Worm (Caenorhabditis elegans) whole organism, L2 larva: ENCODE measurements around the gene kle-2.

Experiments
- C34F6.9 ChIP-seq: fragments of 150-350 bp; optimal IDR thresholded peaks from 2 replicates; lab custom pipeline; 2014; ENCODE audit warnings: missing biosample characterization, missing genetic modification characterization
- F13H6.1 ChIP-seq: sonication (generic microtip); optimal IDR thresholded peaks from 2 replicates; lab custom pipeline; 2016; ENCODE audit warnings: missing genetic modification characterization, missing compliant biosample characterization
- R02D3.7 ChIP-seq: fragments of 150-350 bp; optimal IDR thresholded peaks from 2 replicates; lab custom pipeline; 2014; ENCODE audit warnings: missing biosample characterization, missing genetic modification characterization
- Y55F3AM.14 ChIP-seq: fragments of 200-800 bp; sonication (Bioruptor generic); optimal IDR thresholded peaks from 2 replicates; lab custom pipeline; 2018; ENCODE audit warnings: mild to moderate bottlenecking, missing genetic modification characterization, missing compliant biosample characterization
- ZK546.5 ChIP-seq: sonication (generic microtip); optimal IDR thresholded peaks from 2 replicates; lab custom pipeline; 2017; ENCODE audit warnings: missing biosample characterization, missing genetic modification characterization
- alr-1 ChIP-seq: fragments of 150-350 bp; optimal IDR thresholded peaks from 2 replicates; lab custom pipeline; 2014; ENCODE audit warnings: missing biosample characterization, missing genetic modification characterization
- ama-1 ChIP-seq: fragments of 150-350 bp; optimal IDR thresholded peaks from 2 replicates; lab custom pipeline; 2018; ENCODE audit warnings: inconsistent platforms
- blmp-1 ChIP-seq: sonication (generic microtip); optimal IDR thresholded peaks from 2 replicates; lab custom pipeline; 2017; ENCODE audit warnings: missing genetic modification characterization, mild to moderate bottlenecking, missing compliant biosample characterization, antibody characterized with exemption, moderate library complexity; ENCODE audit not compliant: insufficient read depth
- ceh-16 ChIP-seq: fragments of 150-350 bp; optimal IDR thresholded peaks from 2 replicates; lab custom pipeline; 2014; ENCODE audit warnings: missing biosample characterization, missing genetic modification characterization
- ceh-82 ChIP-seq: fragments of 150-350 bp; optimal IDR thresholded peaks from 2 replicates; lab custom pipeline; 2014; ENCODE audit warnings: missing biosample characterization, missing genetic modification characterization
- elt-1 ChIP-seq: fragments of 150-350 bp; optimal IDR thresholded peaks from 2 replicates; lab custom pipeline; 2014; ENCODE audit warnings: missing biosample characterization, missing genetic modification characterization
- elt-3 ChIP-seq: sonication (generic microtip); optimal IDR thresholded peaks from 2 replicates; lab custom pipeline; 2017; ENCODE audit warnings: missing biosample characterization, missing genetic modification characterization
- fos-1 ChIP-seq: fragments of 150-350 bp; optimal IDR thresholded peaks from 2 replicates; lab custom pipeline; 2014; ENCODE audit warnings: missing biosample characterization, missing genetic modification characterization
- lin-13 ChIP-seq: fragments of 150-350 bp; optimal IDR thresholded peaks from 2 replicates; lab custom pipeline; 2014; ENCODE audit warnings: missing biosample characterization, missing genetic modification reagents, missing genetic modification characterization
- lin-39 ChIP-seq: fragments of 150-350 bp; optimal IDR thresholded peaks from 2 replicates; lab custom pipeline; 2014; ENCODE audit warnings: missing biosample characterization, missing genetic modification reagents, missing genetic modification characterization
- lsy-2 ChIP-seq, 2 experiments: fragments of 150-350 bp in 1 of 2; sonication (generic microtip) in 1 of 2; optimal IDR thresholded peaks; 2 replicates each; lab custom pipeline; 2014 to 2017; ENCODE audit warnings: missing biosample characterization in 2 of 2, missing genetic modification characterization in 2 of 2
- mbf-1 ChIP-seq: sonication (generic microtip); optimal IDR thresholded peaks from 2 replicates; lab custom pipeline; 2017; ENCODE audit warnings: missing biosample characterization, missing genetic modification characterization
- nhr-11 ChIP-seq: fragments of 150-350 bp; optimal IDR thresholded peaks from 2 replicates; lab custom pipeline; 2014; ENCODE audit warnings: missing biosample characterization, missing genetic modification characterization
- nhr-129 ChIP-seq: fragments of 150-350 bp; optimal IDR thresholded peaks from 2 replicates; lab custom pipeline; 2014; ENCODE audit warnings: missing biosample characterization, missing genetic modification characterization
- nhr-21 ChIP-seq: fragments of 150-350 bp; optimal IDR thresholded peaks from 2 replicates; lab custom pipeline; 2014; ENCODE audit warnings: missing biosample characterization, missing genetic modification characterization
- nhr-237 ChIP-seq: fragments of 150-350 bp; optimal IDR thresholded peaks from 2 replicates; lab custom pipeline; 2014; ENCODE audit warnings: missing biosample characterization, missing genetic modification characterization
- nhr-25 ChIP-seq: fragments of 150-350 bp; sonication (generic microtip); optimal IDR thresholded peaks from 3 replicates; lab custom pipeline; 2014; ENCODE audit warnings: missing biosample characterization, missing genetic modification characterization
- nhr-6 ChIP-seq: fragments of 150-350 bp; optimal IDR thresholded peaks from 2 replicates; lab custom pipeline; 2014; ENCODE audit warnings: missing biosample characterization, missing genetic modification characterization
- sem-4 ChIP-seq: fragments of 150-350 bp; optimal IDR thresholded peaks from 2 replicates; lab custom pipeline; 2014; ENCODE audit warnings: missing biosample characterization, missing genetic modification reagents, missing genetic modification characterization
- skn-1 ChIP-seq: sonication (generic microtip); optimal IDR thresholded peaks from 2 replicates; lab custom pipeline; 2017; ENCODE audit warnings: missing biosample characterization, missing genetic modification characterization
- sma-3 ChIP-seq: sonication (generic microtip); optimal IDR thresholded peaks from 2 replicates; lab custom pipeline; 2016; ENCODE audit warnings: missing genetic modification reagents, missing genetic modification characterization, missing compliant biosample characterization
- sma-9 ChIP-seq, 2 experiments: fragments of 150-350 bp in 1 of 2; sonication (generic microtip) in 1 of 2; optimal IDR thresholded peaks; 2 replicates each; lab custom pipeline; 2014 to 2016; ENCODE audit warnings: missing genetic modification characterization in 2 of 2, mild to moderate bottlenecking in 1 of 2, missing biosample characterization in 1 of 2, missing compliant biosample characterization in 1 of 2, missing genetic modification reagents in 1 of 2, moderate library complexity in 1 of 2
- snpc-4 ChIP-seq: fragments of 150-350 bp; optimal IDR thresholded peaks from 2 replicates; lab custom pipeline; 2014; ENCODE audit warnings: missing biosample characterization, missing genetic modification characterization
- unc-55 ChIP-seq: fragments of 150-350 bp; sonication (generic microtip); optimal IDR thresholded peaks from 3 replicates; lab custom pipeline; 2014; ENCODE audit warnings: missing biosample characterization, missing genetic modification reagents, missing genetic modification characterization
- unc-62 ChIP-seq: fragments of 150-350 bp; optimal IDR thresholded peaks from 2 replicates; lab custom pipeline; 2014; ENCODE audit warnings: missing biosample characterization, missing genetic modification reagents, missing genetic modification characterization
- zag-1 ChIP-seq: fragments of 150-350 bp; optimal IDR thresholded peaks from 2 replicates; lab custom pipeline; 2014; ENCODE audit warnings: missing biosample characterization, missing genetic modification characterization
- ztf-1 ChIP-seq: fragments of 200-800 bp; sonication (Bioruptor generic); conservative IDR thresholded peaks from 2 replicates; pipeline ENCODE4 v1.3.6; 2022; ENCODE audit warnings: missing genetic modification characterization, missing compliant biosample characterization
- ztf-4 ChIP-seq: fragments of 150-350 bp; optimal IDR thresholded peaks from 2 replicates; lab custom pipeline; 2014; ENCODE audit warnings: missing biosample characterization, missing genetic modification characterization

The kle-2 gene

DNA sequence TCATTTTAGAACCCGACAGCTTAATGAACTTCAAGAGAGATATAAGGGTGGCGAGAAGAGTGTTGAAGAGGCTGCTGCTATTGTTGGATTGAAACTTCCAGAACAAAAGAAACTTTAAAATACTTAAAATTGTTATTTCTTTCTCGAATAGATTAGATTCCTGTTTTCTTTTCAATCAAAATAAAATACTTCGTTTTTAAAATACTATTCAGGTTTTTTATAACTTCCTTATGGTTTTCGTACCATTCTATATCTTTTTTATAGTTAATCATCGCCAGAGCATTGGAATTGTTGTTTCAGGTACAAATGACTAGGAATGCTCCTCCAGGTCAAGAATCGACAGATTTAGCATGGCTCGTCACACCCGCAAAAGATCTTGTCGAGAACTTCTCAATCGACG, at the start of gene kle-2:
Gene kle-2 (plus strand): TSS at position 301 of the 400 bp plus-strand sequence.
- TF ChIP-seq ztf-1 (GFP tag; lab: Robert Waterston, UW), result no peak
- no peak for TF ChIP-seq zag-1 (tag; lab: Kevin White, UChicago)
- TF ChIP-seq ceh-16 (tag; lab: Kevin White, UChicago), result no peak
- TF ChIP-seq lin-13, result no peak
- TF ChIP-seq sma-3, result no peak
- no peak for TF ChIP-seq sma-9 (GFP tag; optimal IDR thresholded peaks at IDR 0.05; lab: Kevin White, UChicago)
- no peak for TF ChIP-seq sma-9 (tag; optimal IDR thresholded peaks at IDR 0.05; lab: Kevin White, UChicago)

ce11 chrIII:7892333-7892732, 49.2 kb upstream of the kle-2 start:
- TF ChIP-seq blmp-1 (tag; lab: Kevin White, UChicago) (no peak), nhr-21 (tag; lab: Kevin White, UChicago) (no peak), snpc-4 (tag; lab: Kevin White, UChicago) (no peak), ZK546.5 (tag; lab: Kevin White, UChicago) (no peak), elt-1 (tag; lab: Kevin White, UChicago) (no peak), R02D3.7 (no peak), nhr-11 (no peak), sma-9 (GFP tag; optimal IDR thresholded peaks at IDR 0.05; lab: Kevin White, UChicago) (no peak), sma-9 (tag; optimal IDR thresholded peaks at IDR 0.05; lab: Kevin White, UChicago) (no peak), ceh-16 (tag; lab: Kevin White, UChicago) (no peak), unc-55 (GFP tag; lab: Kevin White, UChicago) (no peak), skn-1 (tag; lab: Kevin White, UChicago) (no peak), nhr-6 (tag; lab: Kevin White, UChicago) (no peak), sem-4 (tag; lab: Kevin White, UChicago) (no peak), nhr-237 (no peak), ztf-4 (no peak)

- TF ChIP-seq zag-1 (tag; lab: Kevin White, UChicago) (no peak), nhr-6 (tag; lab: Kevin White, UChicago) (no peak), lin-39 (no peak), nhr-25 (tag; lab: Kevin White, UChicago) (no peak), Y55F3AM.14 (GFP tag; lab: Kevin White, UChicago) (no peak), ztf-4 (no peak), unc-62 (GFP tag; lab: Kevin White, UChicago) (no peak), mbf-1 (tag; lab: Kevin White, UChicago) (no peak), ceh-82 (tag; lab: Kevin White, UChicago) (no peak), ama-1 (lab: Kevin White, UChicago) (no peak), fos-1 (tag; lab: Kevin White, UChicago) (no peak), alr-1 (no peak), nhr-11 (no peak), nhr-129 (no peak)
- TF ChIP-seq, all 48 proteins: peak for 0
Observed at ce11 chrIII:7893224-7893623, 48.3 kb upstream of the kle-2 start.

ce11 chrIII:7894724-7895123, 46.8 kb upstream of the kle-2 start, which contains the start of gene ZK688.4:
Gene ZK688.4 (plus strand): TSS chrIII:7895024.
- TF ChIP-seq elt-1 (tag; lab: Kevin White, UChicago) (no peak), nhr-21 (tag; lab: Kevin White, UChicago) (no peak), F13H6.1 (tag; lab: Kevin White, UChicago) (no peak), nhr-6 (tag; lab: Kevin White, UChicago) (no peak), alr-1 (no peak), elt-3 (tag; lab: Kevin White, UChicago) (no peak), unc-55 (GFP tag; lab: Kevin White, UChicago) (no peak), ceh-82 (tag; lab: Kevin White, UChicago) (no peak), C34F6.9 (tag; lab: Kevin White, UChicago) (no peak)

DNA sequence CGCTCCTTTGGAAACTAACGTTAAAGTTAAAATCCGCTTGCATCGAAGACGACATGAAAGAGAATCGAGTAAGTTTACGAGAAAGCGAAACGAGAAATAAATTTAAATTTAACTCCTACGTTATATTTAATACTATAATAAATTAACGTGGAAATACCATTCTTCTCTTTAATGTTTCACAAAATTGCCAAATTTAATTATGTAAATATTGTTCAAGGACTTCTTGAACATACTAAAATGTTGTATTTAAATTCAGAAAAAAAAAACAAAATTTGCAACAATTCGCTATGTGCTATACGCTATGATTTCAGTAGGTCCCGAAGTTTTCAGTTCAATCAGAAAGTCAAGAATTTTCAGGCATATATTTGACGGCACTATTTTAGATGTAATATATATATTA, 44.6 kb upstream of the kle-2 start, which contains the start of gene ZK688.10:
Gene ZK688.10 (minus strand): TSS at position 101 of the 400 bp plus-strand sequence.
- TF ChIP-seq elt-3 (tag; lab: Kevin White, UChicago), result no peak
- no peak for TF ChIP-seq sma-9 (GFP tag; optimal IDR thresholded peaks at IDR 0.05; lab: Kevin White, UChicago)
- no peak for TF ChIP-seq sma-9 (tag; optimal IDR thresholded peaks at IDR 0.05; lab: Kevin White, UChicago)
- no peak for TF ChIP-seq lsy-2 (tag; optimal IDR thresholded peaks at IDR 0.05; lab: Kevin White, UChicago)
